Fruit fly (Drosophila melanogaster): ENCODE results near the gene CG42337.

- no peak for TF ChIP-seq CG8478 (optimal IDR thresholded peaks at IDR 0.05)
- no peak for TF ChIP-seq usp (GFP tag; optimal IDR thresholded peaks at IDR 0.05)
- no peak for TF ChIP-seq pan (optimal IDR thresholded peaks at IDR 0.05)
- TF ChIP-seq EcR (GFP tag; optimal IDR thresholded peaks at IDR 0.05) = no peak
- no peak for TF ChIP-seq psq (optimal IDR thresholded peaks at IDR 0.05)
- TF ChIP-seq Dll (optimal IDR thresholded peaks at IDR 0.05) = no peak
Observed at dm6 chr3L:21136253-21136652, 56.9 kb downstream of the CG42337 start, which contains the start of gene CG10565.

Measured in whole organism.